Fruit fly (Drosophila melanogaster) whole organism, embryonic: ENCODE data around the gene CG10011.
A peak's percentile ranks its signal among the peaks of the same experiment; 100 is the strongest.

Experiments
- B-H1 ChIP-seq: fragments of 200-800 bp; sonication (Bioruptor generic); IDR thresholded peaks from 3 replicates; pipeline ENCODE4 v1.3.6; 2022; ENCODE audit warnings: missing biosample characterization, missing genetic modification characterization
- BEAF-32 ChIP-seq: fragments of 200-800 bp; sonication (Bioruptor generic); optimal IDR thresholded peaks from 3 replicates; lab custom pipeline; 2017; ENCODE audit warnings: missing biosample characterization, missing genetic modification characterization, mild to moderate bottlenecking, moderate library complexity, missing genetic modification reagents
- CG10274 ChIP-seq: fragments of 200-800 bp; sonication (Bioruptor generic); optimal IDR thresholded peaks from 3 replicates; lab custom pipeline; 2017; ENCODE audit warnings: missing biosample characterization, mild to moderate bottlenecking, missing genetic modification characterization
- CG12071 ChIP-seq: fragments of 200-800 bp; sonication (Bioruptor generic); optimal IDR thresholded peaks from 3 replicates; lab custom pipeline; 2018; ENCODE audit warnings: missing biosample characterization, mild to moderate bottlenecking, missing genetic modification characterization
- CG1233 ChIP-seq: fragments of 200-800 bp; sonication (Bioruptor generic); optimal IDR thresholded peaks from 4 replicates; lab custom pipeline; 2018; ENCODE audit warnings: missing biosample characterization, mild to moderate bottlenecking, missing genetic modification characterization
- CG12391 ChIP-seq: fragments of 200-800 bp; sonication (Bioruptor generic); optimal IDR thresholded peaks from 3 replicates; lab custom pipeline; 2018; ENCODE audit warnings: missing biosample characterization, mild to moderate bottlenecking, missing genetic modification characterization, moderate library complexity
- CG12744 ChIP-seq: fragments of 200-800 bp; sonication (Bioruptor generic); optimal IDR thresholded peaks from 2 replicates; lab custom pipeline; 2016; ENCODE audit warnings: missing biosample characterization, missing genetic modification characterization
- CG12942 ChIP-seq: fragments of 200-800 bp; sonication (Bioruptor generic); optimal IDR thresholded peaks from 3 replicates; lab custom pipeline; 2016; ENCODE audit warnings: missing biosample characterization, missing genetic modification characterization
- CG13775 ChIP-seq: fragments of 200-800 bp; sonication (Bioruptor generic); optimal IDR thresholded peaks from 3 replicates; lab custom pipeline; 2017; ENCODE audit warnings: missing biosample characterization, mild to moderate bottlenecking, missing genetic modification characterization
- CG15073 ChIP-seq: fragments of 200-800 bp; sonication (Bioruptor generic); optimal IDR thresholded peaks from 2 replicates; lab custom pipeline; 2016; ENCODE audit warnings: missing biosample characterization, missing genetic modification characterization
- CG18476 ChIP-seq: fragments of 200-800 bp; sonication (Bioruptor generic); optimal IDR thresholded peaks from 2 replicates; lab custom pipeline; 2016; ENCODE audit warnings: missing biosample characterization, mild to moderate bottlenecking, missing genetic modification characterization
- CG34224 ChIP-seq: fragments of 200-800 bp; sonication (Bioruptor generic); IDR thresholded peaks from 3 replicates; pipeline ENCODE4 v1.3.6; 2022; ENCODE audit warnings: missing biosample characterization, missing genetic modification characterization; ENCODE audit not compliant: partially characterized antibody
- CG34376 ChIP-seq: fragments of 200-800 bp; sonication (Bioruptor generic); optimal IDR thresholded peaks from 2 replicates; lab custom pipeline; 2018; ENCODE audit warnings: missing biosample characterization, mild to moderate bottlenecking, missing genetic modification characterization
- CG42726 ChIP-seq: fragments of 200-800 bp; sonication (Bioruptor generic); IDR thresholded peaks from 2 replicates; pipeline ENCODE4 v1.3.6; 2022; ENCODE audit warnings: missing biosample characterization, missing genetic modification characterization; ENCODE audit not compliant: partially characterized antibody
- CG4707 ChIP-seq: fragments of 200-800 bp; sonication (Bioruptor generic); optimal IDR thresholded peaks from 2 replicates; lab custom pipeline; 2018; ENCODE audit warnings: missing biosample characterization, mild to moderate bottlenecking, missing genetic modification characterization, moderate library complexity
- CG6654 ChIP-seq: fragments of 200-800 bp; sonication (Bioruptor generic); optimal IDR thresholded peaks from 2 replicates; lab custom pipeline; 2017; ENCODE audit warnings: missing biosample characterization, mild to moderate bottlenecking, missing genetic modification characterization
- CG6765 ChIP-seq: fragments of 200-800 bp; sonication (Bioruptor generic); optimal IDR thresholded peaks from 3 replicates; lab custom pipeline; 2017; ENCODE audit warnings: missing biosample characterization, mild to moderate bottlenecking, missing genetic modification characterization
- CG7556 ChIP-seq: fragments of 200-800 bp; sonication (Bioruptor generic); optimal IDR thresholded peaks from 2 replicates; lab custom pipeline; 2017; ENCODE audit warnings: missing biosample characterization, mild to moderate bottlenecking, missing genetic modification characterization
- CG9437 ChIP-seq: fragments of 200-800 bp; sonication (Bioruptor generic); optimal IDR thresholded peaks from 2 replicates; lab custom pipeline; 2018; ENCODE audit warnings: missing biosample characterization, mild to moderate bottlenecking, missing genetic modification characterization
- CG9609 ChIP-seq: fragments of 200-800 bp; sonication (Bioruptor generic); optimal IDR thresholded peaks from 3 replicates; lab custom pipeline; 2016; ENCODE audit warnings: missing biosample characterization, missing genetic modification characterization
- CG9727 ChIP-seq: fragments of 200-800 bp; sonication (Bioruptor generic); optimal IDR thresholded peaks from 3 replicates; lab custom pipeline; 2017; ENCODE audit warnings: missing biosample characterization, mild to moderate bottlenecking, missing genetic modification characterization
- D ChIP-seq, 2 experiments: fragments of 200-800 bp in 1 of 2; fragments of >200 bp in 1 of 2; sonication (Bioruptor generic) in 1 of 2; optimal IDR thresholded peaks; 2 replicates in 1 of 2; 3 replicates in 1 of 2; lab custom pipeline; 2017; ENCODE audit warnings: mild to moderate bottlenecking in 1 of 2, missing biosample characterization in 1 of 2, missing genetic modification characterization in 1 of 2, missing genetic modification reagents in 1 of 2
- Dbx ChIP-seq: fragments of 200-800 bp; sonication (Bioruptor generic); IDR thresholded peaks from 3 replicates; pipeline ENCODE4 v1.3.6; 2022; ENCODE audit warnings: missing biosample characterization, missing genetic modification characterization
- ERR ChIP-seq: fragments of 200-800 bp; sonication (Bioruptor generic); optimal IDR thresholded peaks from 2 replicates; lab custom pipeline; 2016; ENCODE audit warnings: missing biosample characterization, missing genetic modification characterization
- Eip74EF ChIP-seq, 2 experiments: fragments of 200-800 bp in 1 of 2; fragments of >200 bp in 1 of 2; sonication (Bioruptor generic) in 1 of 2; optimal IDR thresholded peaks; 2 replicates each; lab custom pipeline; 2017 to 2019; ENCODE audit warnings: missing biosample characterization in 2 of 2, missing genetic modification characterization in 2 of 2, mild to moderate bottlenecking in 1 of 2, moderate library complexity in 1 of 2
- Gsc ChIP-seq: fragments of 200-800 bp; sonication (Bioruptor generic); IDR thresholded peaks from 2 replicates; pipeline ENCODE4 v1.3.6; 2022; ENCODE audit warnings: missing biosample characterization, missing genetic modification characterization
- Hr78 ChIP-seq, 2 experiments: fragments of 200-800 bp in 1 of 2; fragments of >200 bp in 1 of 2; sonication (Bioruptor generic) in 1 of 2; optimal IDR thresholded peaks; 2 replicates each; lab custom pipeline; 2017 to 2019; ENCODE audit warnings: missing biosample characterization in 2 of 2, missing genetic modification characterization in 2 of 2, mild to moderate bottlenecking in 1 of 2, moderate library complexity in 1 of 2
- Lpt ChIP-seq: fragments of >200 bp; optimal IDR thresholded peaks from 2 replicates; lab custom pipeline; 2018; ENCODE audit warnings: missing biosample characterization, missing genetic modification characterization
- NK7.1 ChIP-seq: fragments of 200-800 bp; sonication (Bioruptor generic); optimal IDR thresholded peaks from 3 replicates; lab custom pipeline; 2016; ENCODE audit warnings: missing biosample characterization, missing genetic modification characterization
- Opbp ChIP-seq: fragments of 200-800 bp; sonication (Bioruptor generic); IDR thresholded peaks from 3 replicates; pipeline ENCODE4 v1.3.6; 2022; ENCODE audit warnings: missing biosample characterization, missing genetic modification characterization; ENCODE audit not compliant: partially characterized antibody
- Ssrp ChIP-seq: fragments of 200-800 bp; sonication (Bioruptor generic); optimal IDR thresholded peaks from 2 replicates; lab custom pipeline; 2018; ENCODE audit warnings: missing biosample characterization, mild to moderate bottlenecking, missing genetic modification characterization, moderate library complexity
- TFAM ChIP-seq: fragments of 200-800 bp; sonication (Bioruptor generic); optimal IDR thresholded peaks from 2 replicates; lab custom pipeline; 2017; ENCODE audit warnings: missing biosample characterization, missing genetic modification characterization, inconsistent platforms
- Vsx1 ChIP-seq: fragments of 200-800 bp; sonication (Bioruptor generic); optimal IDR thresholded peaks from 2 replicates; lab custom pipeline; 2017; ENCODE audit warnings: missing biosample characterization, mild to moderate bottlenecking, missing genetic modification characterization, missing genetic modification reagents
- ara ChIP-seq: fragments of 200-800 bp; sonication (Bioruptor generic); IDR thresholded peaks from 2 replicates; pipeline ENCODE4 v1.3.6; 2022; ENCODE audit warnings: missing biosample characterization, missing genetic modification characterization
- chn ChIP-seq: fragments of 200-800 bp; sonication (Bioruptor generic); optimal IDR thresholded peaks from 2 replicates; lab custom pipeline; 2016; ENCODE audit warnings: missing biosample characterization, missing genetic modification characterization
- corto ChIP-seq: fragments of 200-800 bp; sonication (Bioruptor generic); optimal IDR thresholded peaks from 2 replicates; lab custom pipeline; 2016; ENCODE audit warnings: missing biosample characterization, mild to moderate bottlenecking, missing genetic modification characterization, moderate library complexity
- crc ChIP-seq: fragments of 200-800 bp; sonication (Bioruptor generic); optimal IDR thresholded peaks from 2 replicates; lab custom pipeline; 2016; ENCODE audit warnings: missing biosample characterization, missing genetic modification characterization
- danr ChIP-seq: fragments of 200-800 bp; sonication (Bioruptor generic); IDR thresholded peaks from 2 replicates; pipeline ENCODE4 v1.3.6; 2022; ENCODE audit warnings: missing biosample characterization, missing genetic modification characterization
- eyg ChIP-seq: fragments of 200-800 bp; sonication (Bioruptor generic); optimal IDR thresholded peaks from 3 replicates; lab custom pipeline; 2016; ENCODE audit warnings: missing biosample characterization, missing genetic modification characterization
- fu2 ChIP-seq: fragments of 200-800 bp; sonication (Bioruptor generic); optimal IDR thresholded peaks from 2 replicates; lab custom pipeline; 2016; ENCODE audit warnings: missing biosample characterization, missing genetic modification characterization
- jigr1 ChIP-seq: fragments of 200-800 bp; sonication (Bioruptor generic); IDR thresholded peaks from 3 replicates; pipeline ENCODE4 v1.3.6; 2022; ENCODE audit warnings: missing biosample characterization, missing genetic modification characterization
- kay ChIP-seq: fragments of 200-800 bp; sonication (Bioruptor generic); optimal IDR thresholded peaks from 2 replicates; lab custom pipeline; 2016; ENCODE audit warnings: missing biosample characterization, missing genetic modification characterization
- lilli ChIP-seq: fragments of 200-800 bp; sonication (Bioruptor generic); optimal IDR thresholded peaks from 3 replicates; lab custom pipeline; 2016; ENCODE audit warnings: missing biosample characterization, missing genetic modification characterization
- mirr ChIP-seq: fragments of 200-800 bp; sonication (Bioruptor generic); optimal IDR thresholded peaks from 3 replicates; lab custom pipeline; 2018; ENCODE audit warnings: missing biosample characterization, mild to moderate bottlenecking, missing genetic modification characterization
- scrt ChIP-seq: fragments of 200-800 bp; sonication (Bioruptor generic); optimal IDR thresholded peaks from 2 replicates; lab custom pipeline; 2018; ENCODE audit warnings: missing biosample characterization, mild to moderate bottlenecking, missing genetic modification characterization, moderate library complexity
- sd ChIP-seq: fragments of 200-800 bp; sonication (Bioruptor generic); optimal IDR thresholded peaks from 3 replicates; lab custom pipeline; 2018; ENCODE audit warnings: missing biosample characterization, mild to moderate bottlenecking, missing genetic modification characterization, moderate library complexity
- sens ChIP-seq: fragments of 200-800 bp; sonication (Bioruptor generic); peaks from one replicate; lab custom pipeline; 2016; ENCODE audit warnings: missing biosample characterization, missing genetic modification characterization
- shn ChIP-seq: fragments of 200-800 bp; sonication (Bioruptor generic); optimal IDR thresholded peaks from 3 replicates; lab custom pipeline; 2016; ENCODE audit warnings: missing biosample characterization, missing genetic modification characterization
- so ChIP-seq: fragments of 200-800 bp; sonication (Bioruptor generic); IDR thresholded peaks from 3 replicates; pipeline ENCODE4 v1.3.6; 2022; ENCODE audit warnings: missing biosample characterization, missing genetic modification characterization
- stc ChIP-seq: fragments of 200-800 bp; sonication (Bioruptor generic); IDR thresholded peaks from 2 replicates; pipeline ENCODE4 v1.3.6; 2022; ENCODE audit warnings: missing biosample characterization, missing genetic modification characterization
- ttk ChIP-seq: fragments of 200-800 bp; sonication (Bioruptor generic); IDR thresholded peaks from 2 replicates; pipeline ENCODE4 v2.1.2; 2022; ENCODE audit warnings: missing biosample characterization, missing genetic modification characterization

Gene CG10011

DNA sequence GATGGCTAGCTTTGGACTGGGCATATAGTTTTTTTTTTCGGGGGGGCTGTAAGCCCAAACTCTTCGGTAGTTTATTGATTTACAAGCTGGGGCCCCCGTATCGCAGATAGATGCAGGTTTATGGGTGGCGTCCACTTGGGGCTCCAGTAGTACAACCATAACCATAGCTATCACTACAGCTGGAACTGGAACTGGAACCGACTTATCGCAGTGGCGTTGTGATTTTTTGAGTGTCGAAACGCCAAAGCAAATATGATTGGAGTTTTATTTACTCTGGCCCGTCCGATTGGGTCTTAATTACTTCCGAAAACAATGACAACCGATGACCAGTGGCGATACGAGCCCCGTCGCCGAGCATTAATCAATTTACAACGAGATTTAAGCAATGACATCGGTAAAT lies 44.4 kb downstream of the CG10011 start (continued):
- no peak for TF ChIP-seq Ssrp
- no peak for TF ChIP-seq Lpt (GFP tag; lab: Kevin White, UChicago)
- TF ChIP-seq B-H1 (GFP tag; lab: Robert Waterston, UW) = peak; percentile 19; the same call in 1 of the 3 replicates
- TF ChIP-seq BEAF-32 = no peak
- no peak for TF ChIP-seq fu2 (GFP tag; lab: Kevin White, UChicago)
- TF ChIP-seq Eip74EF (GFP tag; optimal IDR thresholded peaks at IDR 0.05; lab: Kevin White, UChicago) = peak in 1 of 2 experiments; percentile 31
- no peak for TF ChIP-seq CG13775 (GFP tag; lab: Kevin White, UChicago)
- no peak for TF ChIP-seq kay (GFP tag; lab: Kevin White, UChicago)
- TF ChIP-seq NK7.1 = no peak
- TF ChIP-seq CG6765 (GFP tag; lab: Kevin White, UChicago) = no peak
- peak; percentile 7 for TF ChIP-seq CG9727 (GFP tag; lab: Kevin White, UChicago)
- no peak for TF ChIP-seq danr (GFP tag; lab: Robert Waterston, UW)
- TF ChIP-seq crc (GFP tag; lab: Kevin White, UChicago) = no peak
- no peak for TF ChIP-seq Gsc (GFP tag; lab: Robert Waterston, UW)
- TF ChIP-seq CG12744 = no peak
- TF ChIP-seq lilli (GFP tag; lab: Kevin White, UChicago) = no peak
- TF ChIP-seq CG9609 (GFP tag; lab: Kevin White, UChicago) = no peak
- no peak for TF ChIP-seq eyg (GFP tag; lab: Kevin White, UChicago)
- no peak for TF ChIP-seq Hr78 (GFP tag; optimal IDR thresholded peaks at IDR 0.05; lab: Kevin White, UChicago)
- TF ChIP-seq shn (GFP tag; lab: Kevin White, UChicago) = no peak
- no peak for TF ChIP-seq CG18476 (GFP tag; lab: Kevin White, UChicago)
- peak; percentile 64 for TF ChIP-seq CG12071 (GFP tag; lab: Kevin White, UChicago)
- no peak for TF ChIP-seq Opbp (GFP tag; lab: Robert Waterston, UW)
- TF ChIP-seq CG9437 (GFP tag; lab: Kevin White, UChicago) = no peak
- TF ChIP-seq CG42726 (GFP tag; lab: Robert Waterston, UW) = no peak
- TF ChIP-seq mirr = no peak
- TF ChIP-seq CG7556 (GFP tag; lab: Kevin White, UChicago) = peak; percentile 40
- peak; percentile 8 for TF ChIP-seq CG12391 (tag; lab: Kevin White, UChicago)
- TF ChIP-seq sens (GFP tag; lab: Kevin White, UChicago) = peak; percentile 80
- no peak for TF ChIP-seq ttk (GFP tag; lab: Robert Waterston, UW)
- TF ChIP-seq CG15073 (GFP tag; lab: Kevin White, UChicago) = no peak
- peak; percentile 58; the same call in 1 of the 3 replicates for TF ChIP-seq so (GFP tag; lab: Robert Waterston, UW)
- no peak for TF ChIP-seq TFAM (GFP tag; lab: Kevin White, UChicago)
- peak; percentile 39 for TF ChIP-seq CG4707 (GFP tag; lab: Kevin White, UChicago)
- TF ChIP-seq CG10274 (GFP tag; lab: Kevin White, UChicago) = no peak
- TF ChIP-seq ara (GFP tag; lab: Robert Waterston, UW) = peak; percentile 44; the same call in 1 of the 2 replicates
- no peak for TF ChIP-seq D (optimal IDR thresholded peaks at IDR 0.05; lab: Kevin White, UChicago)
- peak; percentile 38 for TF ChIP-seq D (GFP tag; optimal IDR thresholded peaks at IDR 0.05; lab: Kevin White, UChicago)
- TF ChIP-seq CG6654 (GFP tag; lab: Kevin White, UChicago) = no peak
- TF ChIP-seq Dbx (GFP tag; lab: Robert Waterston, UW) = no peak
- no peak for TF ChIP-seq sd
- no peak for TF ChIP-seq jigr1
- TF ChIP-seq Vsx1 (GFP tag; lab: Kevin White, UChicago) = peak; percentile 76
- peak; percentile 20 for TF ChIP-seq scrt (GFP tag; lab: Kevin White, UChicago)
- no peak for TF ChIP-seq stc
- peak; percentile 35 for TF ChIP-seq CG12942 (GFP tag; lab: Kevin White, UChicago)
- TF ChIP-seq CG34376 (GFP tag; lab: Kevin White, UChicago) = no peak
- no peak for TF ChIP-seq chn (GFP tag; lab: Kevin White, UChicago)
- TF ChIP-seq corto (GFP tag; lab: Kevin White, UChicago) = no peak
- peak; percentile 27 for TF ChIP-seq CG1233 (GFP tag; lab: Kevin White, UChicago)
- TF ChIP-seq ERR (GFP tag; lab: Kevin White, UChicago) = no peak
- no peak for TF ChIP-seq CG34224 (GFP tag; lab: Robert Waterston, UW)
